Fruit fly (Drosophila melanogaster): Measurements from ENCODE around the gene Art2.

Art2 gene

dm6 chr2L:4286014-4286527 lies 4.9 kb upstream of the Art2 start (continued):
- no peak for TF ChIP-seq Ets21C (GFP tag; optimal IDR thresholded peaks at IDR 0.05)
- TF ChIP-seq CG6854 (GFP tag; optimal IDR thresholded peaks at IDR 0.05): no peak
- TF ChIP-seq CG1621 (tag; optimal IDR thresholded peaks at IDR 0.05): no peak
- TF ChIP-seq eg (GFP tag; IDR thresholded peaks at IDR 0.05): no peak
- TF ChIP-seq Met (GFP tag; optimal IDR thresholded peaks at IDR 0.05): peak; percentile 23
- TF ChIP-seq CG6276 (GFP tag; optimal IDR thresholded peaks at IDR 0.05): no peak
- TF ChIP-seq CG31627 (GFP tag; optimal IDR thresholded peaks at IDR 0.05): peak; percentile 1
- TF ChIP-seq CG8632 (GFP tag; optimal IDR thresholded peaks at IDR 0.05): no peak
- TF ChIP-seq esn (GFP tag; optimal IDR thresholded peaks at IDR 0.05): peak; percentile 20
- peak; percentile 63 for TF ChIP-seq fkh (GFP tag; optimal IDR thresholded peaks at IDR 0.05)
- peak; percentile 1 for TF ChIP-seq CG3919 (GFP tag; optimal IDR thresholded peaks at IDR 0.05)
- TF ChIP-seq CG8119 (GFP tag; IDR thresholded peaks at IDR 0.05): no peak
- TF ChIP-seq CG11294 (GFP tag; IDR thresholded peaks at IDR 0.05): no peak
- no peak for TF ChIP-seq CG10631 (GFP tag; optimal IDR thresholded peaks at IDR 0.05)
- TF ChIP-seq CG11902 (GFP tag; optimal IDR thresholded peaks at IDR 0.05): no peak
- peak; percentile 5 for TF ChIP-seq Eip75B (GFP tag; optimal IDR thresholded peaks at IDR 0.05)
- TF ChIP-seq CG6792 (GFP tag; optimal IDR thresholded peaks at IDR 0.05): peak; percentile 6
- no peak for TF ChIP-seq dac (GFP tag; optimal IDR thresholded peaks at IDR 0.05)
- TF ChIP-seq Sox102F (GFP tag; optimal IDR thresholded peaks at IDR 0.05): peak; percentile 34
- no peak for TF ChIP-seq Sox15 (GFP tag; optimal IDR thresholded peaks at IDR 0.05)
- no peak for TF ChIP-seq Gug (GFP tag; IDR thresholded peaks at IDR 0.05)
- TF ChIP-seq fd85E (GFP tag; optimal IDR thresholded peaks at IDR 0.05): no peak
- TF ChIP-seq dsx (GFP tag; optimal IDR thresholded peaks at IDR 0.05; ENCODE audit: poor library complexity, severe bottlenecking): no peak
- no peak for TF ChIP-seq Blimp-1 (GFP tag; optimal IDR thresholded peaks at IDR 0.05)
- no peak for TF ChIP-seq CG10669 (GFP tag; optimal IDR thresholded peaks at IDR 0.05)
- TF ChIP-seq Lpt (GFP tag; optimal IDR thresholded peaks at IDR 0.05): no peak

DNA sequence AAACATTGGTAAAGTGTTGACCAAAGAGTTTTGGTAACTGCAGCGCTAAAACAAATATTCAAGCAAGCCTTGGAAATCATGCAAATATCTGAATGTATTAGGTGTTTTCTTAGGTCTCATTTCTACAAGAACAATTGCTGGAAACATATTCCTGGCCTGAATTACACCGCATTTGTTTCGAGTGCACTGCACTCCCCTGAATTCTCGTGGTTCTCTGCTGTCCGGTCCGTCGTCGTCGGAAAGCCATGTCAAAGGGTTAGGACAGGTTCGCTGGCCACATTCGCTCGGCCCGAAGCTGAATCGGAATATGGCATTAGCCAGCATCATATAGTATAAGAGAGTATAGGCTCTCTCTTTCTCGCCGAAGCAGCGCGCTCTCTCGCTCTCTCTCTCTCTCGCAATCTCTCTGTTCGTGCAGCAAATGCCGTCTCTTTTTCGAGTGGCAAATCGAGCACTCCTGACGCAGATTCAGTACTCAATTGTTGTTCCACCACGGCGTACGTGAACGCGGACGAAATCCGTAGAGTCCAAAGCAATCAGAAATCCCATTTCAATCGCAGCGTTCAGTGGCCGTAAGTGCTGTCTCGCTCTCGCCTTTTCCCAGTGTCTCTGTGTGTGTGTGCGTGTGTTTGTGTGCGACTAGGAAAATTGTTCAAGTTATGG lies 1.7 kb upstream of the Art2 start, which contains the start of gene tutl:
Gene tutl (plus strand): TSS at position 468 of the 663 bp plus-strand sequence.
- TF ChIP-seq CG4318 (GFP tag; optimal IDR thresholded peaks at IDR 0.05) (peak; percentile 66), cyc (GFP tag; optimal IDR thresholded peaks at IDR 0.05) (peak; percentile 96), CG11294 (GFP tag; IDR thresholded peaks at IDR 0.05) (peak; percentile 48; the same call in 1 of the 2 replicates), Ets96B (tag; optimal IDR thresholded peaks at IDR 0.05) (peak; percentile 92), CG8119 (GFP tag; IDR thresholded peaks at IDR 0.05) (peak; percentile 80), CG31627 (GFP tag; optimal IDR thresholded peaks at IDR 0.05) (peak; percentile 95), Eip75B (GFP tag; optimal IDR thresholded peaks at IDR 0.05) (peak; percentile 96), Eip78C (GFP tag) (peak; percentile 99), Hr38 (GFP tag; optimal IDR thresholded peaks at IDR 0.05) (no peak), fkh (GFP tag; optimal IDR thresholded peaks at IDR 0.05) (peak; percentile 58), Lpt (GFP tag; optimal IDR thresholded peaks at IDR 0.05) (peak; percentile 72), CG1621 (tag; optimal IDR thresholded peaks at IDR 0.05) (peak; percentile 87), CG6276 (GFP tag; optimal IDR thresholded peaks at IDR 0.05) (peak; percentile 48), dac (GFP tag; optimal IDR thresholded peaks at IDR 0.05) (peak; percentile 41), CG8319 (GFP tag; optimal IDR thresholded peaks at IDR 0.05) (peak; percentile 88), CG16779 (tag; optimal IDR thresholded peaks at IDR 0.05) (peak; percentile 77), achi (GFP tag; optimal IDR thresholded peaks at IDR 0.05) (peak; percentile 93), eg (GFP tag; IDR thresholded peaks at IDR 0.05) (peak; percentile 57), fd59A (GFP tag; optimal IDR thresholded peaks at IDR 0.05) (peak; percentile 85), svp (GFP tag) (peak; percentile 99), Ets21C (GFP tag; optimal IDR thresholded peaks at IDR 0.05) (peak; percentile 92), CG10631 (GFP tag; optimal IDR thresholded peaks at IDR 0.05) (peak; percentile 94), spab (GFP tag; optimal IDR thresholded peaks at IDR 0.05) (peak; percentile 92), CG6163 (GFP tag; IDR thresholded peaks at IDR 0.05) (peak; percentile 90), Met (GFP tag; optimal IDR thresholded peaks at IDR 0.05) (peak; percentile 97), ss (GFP tag; optimal IDR thresholded peaks at IDR 0.05) (peak; percentile 85 to 87), CG32006 (GFP tag; optimal IDR thresholded peaks at IDR 0.05) (peak; percentile 79), OdsH (GFP tag; optimal IDR thresholded peaks at IDR 0.05) (peak; percentile 92), esn (GFP tag; optimal IDR thresholded peaks at IDR 0.05) (peak; percentile 97), CG15336 (GFP tag; IDR thresholded peaks at IDR 0.05) (peak; percentile 78), topi (GFP tag; optimal IDR thresholded peaks at IDR 0.05) (peak; percentile 96), CG10669 (GFP tag; optimal IDR thresholded peaks at IDR 0.05) (peak; percentile 88), Hr39 (GFP tag; optimal IDR thresholded peaks at IDR 0.05) (peak; percentile 94), net (GFP tag; optimal IDR thresholded peaks at IDR 0.05) (peak; percentile 89), CG34406 (GFP tag; optimal IDR thresholded peaks at IDR 0.05) (peak; percentile 93), Sox14 (GFP tag; optimal IDR thresholded peaks at IDR 0.05) (peak; percentile 94)
